Fruit fly (Drosophila melanogaster): ENCODE data around the gene mtrm.
A peak's percentile ranks its signal among the peaks of the same experiment; 100 is the strongest.

mtrm gene

dm6 chr3L:8441745-8442575 lies 29.1 kb downstream of the mtrm start, which contains the start of gene Unr:
Unr (minus strand) TSS chr3L:8442381.
- no peak for TF ChIP-seq CG8478 (optimal IDR thresholded peaks at IDR 0.05)
- no peak for TF ChIP-seq CTCF (optimal IDR thresholded peaks at IDR 0.05)

dm6 chr3L:8445027-8445426 lies 32.2 kb downstream of the mtrm start:
- TF ChIP-seq CTCF (optimal IDR thresholded peaks at IDR 0.05) (no peak), CG8478 (optimal IDR thresholded peaks at IDR 0.05) (no peak)

- TF ChIP-seq CG8478 (optimal IDR thresholded peaks at IDR 0.05) (no peak), CTCF (optimal IDR thresholded peaks at IDR 0.05) (no peak)
These were observed 33.4 kb downstream of the mtrm start for dm6 chr3L:8446050-8446781.

dm6 chr3L:8447795-8448516 lies 35.1 kb downstream of the mtrm start:
- TF ChIP-seq CTCF (optimal IDR thresholded peaks at IDR 0.05) = no peak
- no peak for TF ChIP-seq CG8478 (optimal IDR thresholded peaks at IDR 0.05)

dm6 chr3L:8448517-8448889 lies 35.7 kb downstream of the mtrm start:
- TF ChIP-seq CTCF (optimal IDR thresholded peaks at IDR 0.05) (no peak), CG8478 (optimal IDR thresholded peaks at IDR 0.05) (no peak)

- no peak for TF ChIP-seq CG8478 (optimal IDR thresholded peaks at IDR 0.05)
- TF ChIP-seq CTCF (optimal IDR thresholded peaks at IDR 0.05) = peak in 1 of 2 experiments; percentile 75
These were observed 36.5 kb downstream of the mtrm start, which contains the start of gene CG6983 for dm6 chr3L:8449202-8449799. CG6983 (minus strand) TSS chr3L:8449377.

dm6 chr3L:8449800-8450690 lies 37.2 kb downstream of the mtrm start, which contains the start of gene Gug:
Gug (plus strand) TSS chr3L:8449922.
- TF ChIP-seq CTCF (optimal IDR thresholded peaks at IDR 0.05) (peak; percentile 27 to 28), CG8478 (optimal IDR thresholded peaks at IDR 0.05) (no peak)

- TF ChIP-seq CTCF (optimal IDR thresholded peaks at IDR 0.05) = no peak
- TF ChIP-seq CG8478 (optimal IDR thresholded peaks at IDR 0.05) = no peak
These were observed 37.9 kb downstream of the mtrm start for dm6 chr3L:8450747-8451146.

dm6 chr3L:8451966-8452620 lies 39.3 kb downstream of the mtrm start:
- no peak for TF ChIP-seq CG8478 (optimal IDR thresholded peaks at IDR 0.05)
- TF ChIP-seq CTCF (optimal IDR thresholded peaks at IDR 0.05) = no peak

dm6 chr3L:8452986-8453385 lies 40.2 kb downstream of the mtrm start:
- TF ChIP-seq CG8478 (optimal IDR thresholded peaks at IDR 0.05) = no peak

dm6 chr3L:8453443-8454360 lies 40.9 kb downstream of the mtrm start:
- TF ChIP-seq CG8478 (optimal IDR thresholded peaks at IDR 0.05) (no peak), CTCF (optimal IDR thresholded peaks at IDR 0.05) (no peak)

Measured in S2 (cell line).